Fruit fly (Drosophila melanogaster): Measurements from ENCODE around the gene CG14395.

DNA sequence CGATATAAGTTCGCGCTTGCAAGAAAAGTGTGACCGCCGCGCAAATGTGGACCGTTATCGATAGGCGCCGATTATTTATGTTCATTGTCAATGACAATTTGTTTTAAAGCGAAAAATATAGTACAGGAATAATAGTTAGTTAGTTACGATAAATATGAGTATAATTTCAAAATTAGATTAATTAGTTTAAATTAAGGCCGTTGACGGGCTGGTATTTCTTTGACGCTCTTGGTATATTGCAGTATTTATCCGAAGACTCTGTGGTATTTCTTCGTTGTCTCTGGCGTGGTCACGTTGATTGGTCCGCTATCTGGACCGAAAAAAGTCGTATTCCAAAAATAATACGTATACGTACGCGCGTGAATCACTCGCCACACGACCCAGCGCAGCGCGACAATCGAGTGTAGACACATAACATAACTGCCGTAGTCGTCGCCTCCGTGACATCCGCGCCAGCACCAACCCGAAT is 35.0 kb downstream of the CG14395 start:
- TF ChIP-seq jim (GFP tag; optimal IDR thresholded peaks at IDR 0.05): no peak
- no peak for TF ChIP-seq lola (GFP tag; optimal IDR thresholded peaks at IDR 0.05)
- no peak for TF ChIP-seq psq (GFP tag; optimal IDR thresholded peaks at IDR 0.05)
- TF ChIP-seq Mio (GFP tag; optimal IDR thresholded peaks at IDR 0.05): no peak
- peak; percentile 68 for TF ChIP-seq h (GFP tag; optimal IDR thresholded peaks at IDR 0.05)
- no peak for TF ChIP-seq Dif (GFP tag; optimal IDR thresholded peaks at IDR 0.05; ENCODE audit: partially characterized antibody)
- TF ChIP-seq fru (GFP tag; optimal IDR thresholded peaks at IDR 0.05): no peak
- no peak for TF ChIP-seq usp (GFP tag; optimal IDR thresholded peaks at IDR 0.05)
- no peak for TF ChIP-seq ey (GFP tag; optimal IDR thresholded peaks at IDR 0.05)
- no peak for TF ChIP-seq rgr (GFP tag; optimal IDR thresholded peaks at IDR 0.05)
- TF ChIP-seq Sp1 (GFP tag; optimal IDR thresholded peaks at IDR 0.05): peak; percentile 36
- TF ChIP-seq tai (GFP tag; optimal IDR thresholded peaks at IDR 0.05): no peak
- TF ChIP-seq sage (GFP tag; optimal IDR thresholded peaks at IDR 0.05): no peak

Measured in whole organism, wandering third instar larva.